ENCODE assay signal across 4 worm cellular contexts in genomic region chrII:9314733-9315132, ce11.
TF ChIP-seq lines count a peak whose summit lies in the region.

No protein-coding gene starts in this region.

TF ChIP-seq in whole organism, L1 larva, 84 proteins besides CTCF, POLR2A, EP300 and RAD21:
- no peak for TF ChIP-seq grh-1 (GFP tag; IDR thresholded peaks at IDR 0.05; lab: Robert Waterston, UW)
- no peak for TF ChIP-seq mab-9 (GFP tag; IDR thresholded peaks at IDR 0.05; lab: Robert Waterston, UW)
- TF ChIP-seq ceh-82 (tag; optimal IDR thresholded peaks at IDR 0.05; lab: Kevin White, UChicago), result no peak
- no peak for TF ChIP-seq ceh-63 (GFP tag; optimal IDR thresholded peaks at IDR 0.05; lab: Kevin White, UChicago)
- TF ChIP-seq lin-14 (GFP tag; optimal IDR thresholded peaks at IDR 0.05; lab: Kevin White, UChicago), result peak; percentile 5
- TF ChIP-seq unc-86 (tag; optimal IDR thresholded peaks at IDR 0.05; lab: Kevin White, UChicago), result no peak
- no peak for TF ChIP-seq efl-1 (optimal IDR thresholded peaks at IDR 0.05; lab: Kevin White, UChicago)
- TF ChIP-seq efl-1 (GFP tag; optimal IDR thresholded peaks at IDR 0.05 in 1 of 2; lab: Kevin White, UChicago), result peak in 1 of 2 experiments; percentile 84
- no peak for TF ChIP-seq sup-37 (GFP tag; optimal IDR thresholded peaks at IDR 0.05; lab: Kevin White, UChicago)
- no peak for TF ChIP-seq unc-98 (GFP tag; IDR thresholded peaks at IDR 0.05; lab: Robert Waterston, UW)
- TF ChIP-seq lin-13 (GFP tag; optimal IDR thresholded peaks at IDR 0.05; lab: Kevin White, UChicago), result no peak
- TF ChIP-seq nhr-71 (tag; optimal IDR thresholded peaks at IDR 0.05; lab: Kevin White, UChicago), result peak; percentile 30
- no peak for TF ChIP-seq efl-3 (GFP tag; optimal IDR thresholded peaks at IDR 0.05; lab: Kevin White, UChicago)
- no peak for TF ChIP-seq rnt-1 (tag; optimal IDR thresholded peaks at IDR 0.05; lab: Kevin White, UChicago)
- no peak for TF ChIP-seq mdl-1 (tag; optimal IDR thresholded peaks at IDR 0.05; lab: Kevin White, UChicago)

TF ChIP-seq in whole organism, L2 larva, 48 proteins besides CTCF, POLR2A, EP300 and RAD21:
- TF ChIP-seq nhr-129 (tag; optimal IDR thresholded peaks at IDR 0.05; lab: Kevin White, UChicago), result peak; percentile 6
- TF ChIP-seq F13H6.1 (tag; optimal IDR thresholded peaks at IDR 0.05; lab: Kevin White, UChicago), result peak; percentile 46
- no peak for TF ChIP-seq fos-1 (tag; optimal IDR thresholded peaks at IDR 0.05; lab: Kevin White, UChicago)

TF ChIP-seq in whole organism, L4 larva, 104 proteins besides CTCF, POLR2A, EP300 and RAD21:
- TF ChIP-seq nhr-102 (tag; optimal IDR thresholded peaks at IDR 0.05; lab: Kevin White, UChicago), result no peak
- TF ChIP-seq unc-130 (GFP tag; optimal IDR thresholded peaks at IDR 0.05; lab: Kevin White, UChicago), result no peak
- TF ChIP-seq aha-1 (tag; lab: Kevin White, UChicago), result peak; percentile 9
- no peak for TF ChIP-seq aly-2 (tag; optimal IDR thresholded peaks at IDR 0.05; lab: Kevin White, UChicago)
TF ChIP-seq in whole organism, L4 larva: peak in this region for 1.

TF ChIP-seq in whole organism, late embryonic, 69 proteins besides CTCF, POLR2A, EP300 and RAD21:
- TF ChIP-seq ceh-34 (tag; optimal IDR thresholded peaks at IDR 0.05; lab: Kevin White, UChicago) (peak; percentile 97), nhr-232 (tag; optimal IDR thresholded peaks at IDR 0.05; lab: Kevin White, UChicago) (no peak)

Comparison
In these comparisons a context has a peak if more than half of its experiments do, and no peak if none do; other contexts are left out.
1. Of the 29 proteins assayed by ChIP-seq in both whole organism, L4 larva and whole organism, L1 larva: peak only in whole organism, L4 larva: aha-1; only in whole organism, L1 larva: none; in both: none; in neither: 28.